Fruit fly (Drosophila melanogaster) whole organism, embryonic: ENCODE measurements around the gene RhoGAP93B.
A peak's percentile ranks its signal among the peaks of the same experiment; 100 is the strongest.

Experiments used
- ATbp ChIP-seq: fragments of 200-800 bp; sonication (Bioruptor generic); optimal IDR thresholded peaks from 2 replicates; lab custom pipeline; 2017; ENCODE audit warnings: missing biosample characterization, mild to moderate bottlenecking, missing genetic modification characterization, missing genetic modification reagents
- Bgb ChIP-seq: fragments of 200-800 bp; sonication (Bioruptor generic); IDR thresholded peaks from 2 replicates; pipeline ENCODE4 v1.3.6; 2022; ENCODE audit warnings: missing biosample characterization, missing genetic modification characterization; ENCODE audit not compliant: partially characterized antibody
- CG12744 ChIP-seq: fragments of 200-800 bp; sonication (Bioruptor generic); optimal IDR thresholded peaks from 2 replicates; lab custom pipeline; 2016; ENCODE audit warnings: missing biosample characterization, missing genetic modification characterization
- CG14441 ChIP-seq: fragments of 200-800 bp; sonication (Bioruptor generic); IDR thresholded peaks from 2 replicates; pipeline ENCODE4 v1.3.6; 2022; ENCODE audit warnings: missing biosample characterization, missing genetic modification characterization
- CG14965 ChIP-seq: fragments of 200-800 bp; sonication (Bioruptor generic); optimal IDR thresholded peaks from 2 replicates; lab custom pipeline; 2016; ENCODE audit warnings: missing biosample characterization, missing genetic modification characterization, borderline replicate concordance
- CG15073 ChIP-seq: fragments of 200-800 bp; sonication (Bioruptor generic); optimal IDR thresholded peaks from 2 replicates; lab custom pipeline; 2016; ENCODE audit warnings: missing biosample characterization, missing genetic modification characterization
- CG1529 ChIP-seq: fragments of 200-800 bp; sonication (Bioruptor generic); optimal IDR thresholded peaks from 3 replicates; lab custom pipeline; 2018; ENCODE audit warnings: missing biosample characterization, missing genetic modification characterization
- CG17359 ChIP-seq: fragments of 200-800 bp; sonication (Bioruptor generic); optimal IDR thresholded peaks from 3 replicates; lab custom pipeline; 2018; ENCODE audit warnings: missing biosample characterization, mild to moderate bottlenecking, missing genetic modification characterization, moderate library complexity
- CG17829 ChIP-seq: fragments of 200-800 bp; optimal IDR thresholded peaks from 2 replicates; lab custom pipeline; 2019; ENCODE audit warnings: missing biosample characterization, mild to moderate bottlenecking, missing genetic modification characterization, moderate library complexity
- CG1832 ChIP-seq: fragments of 200-800 bp; sonication (Bioruptor generic); optimal IDR thresholded peaks from 2 replicates; lab custom pipeline; 2017; ENCODE audit warnings: missing biosample characterization, mild to moderate bottlenecking, missing genetic modification characterization, inconsistent platforms
- CG2712 ChIP-seq: fragments of 200-800 bp; optimal IDR thresholded peaks from 3 replicates; lab custom pipeline; 2019; ENCODE audit warnings: missing biosample characterization, mild to moderate bottlenecking, missing genetic modification characterization, moderate library complexity
- CG4424 ChIP-seq: fragments of 200-800 bp; sonication (Bioruptor generic); optimal IDR thresholded peaks from 3 replicates; lab custom pipeline; 2016; ENCODE audit warnings: missing biosample characterization, missing genetic modification characterization
- CG6175 ChIP-seq: fragments of 200-800 bp; sonication (Bioruptor generic); IDR thresholded peaks from 3 replicates; pipeline ENCODE4 v1.3.6; 2022; ENCODE audit warnings: missing biosample characterization, missing genetic modification characterization
- CG6813 ChIP-seq: fragments of 200-800 bp; sonication (Bioruptor generic); optimal IDR thresholded peaks from 2 replicates; lab custom pipeline; 2017; ENCODE audit warnings: missing biosample characterization, missing genetic modification characterization, mild to moderate bottlenecking, moderate library complexity, missing genetic modification reagents
- CG7556 ChIP-seq: fragments of 200-800 bp; sonication (Bioruptor generic); optimal IDR thresholded peaks from 2 replicates; lab custom pipeline; 2017; ENCODE audit warnings: missing biosample characterization, mild to moderate bottlenecking, missing genetic modification characterization
- CG7963 ChIP-seq: fragments of 200-800 bp; sonication (Bioruptor generic); IDR thresholded peaks from 3 replicates; pipeline ENCODE4 v1.3.6; 2022; ENCODE audit warnings: missing biosample characterization, missing genetic modification characterization; ENCODE audit not compliant: partially characterized antibody
- CkIIα-i1 ChIP-seq: fragments of 200-800 bp; sonication (Bioruptor generic); IDR thresholded peaks from 2 replicates; pipeline ENCODE4 v1.3.6; 2022; ENCODE audit warnings: missing biosample characterization, missing genetic modification characterization
- D ChIP-seq, 2 experiments: fragments of 200-800 bp in 1 of 2; fragments of >200 bp in 1 of 2; sonication (Bioruptor generic) in 1 of 2; optimal IDR thresholded peaks; 2 replicates in 1 of 2; 3 replicates in 1 of 2; lab custom pipeline; 2017; ENCODE audit warnings: mild to moderate bottlenecking in 1 of 2, missing biosample characterization in 1 of 2, missing genetic modification characterization in 1 of 2, missing genetic modification reagents in 1 of 2
- Hand ChIP-seq: fragments of 200-800 bp; sonication (Bioruptor generic); optimal IDR thresholded peaks from 2 replicates; lab custom pipeline; 2017; ENCODE audit warnings: mild to moderate bottlenecking, missing biosample characterization, missing genetic modification reagents, missing genetic modification characterization
- MESR4 ChIP-seq: fragments of 200-800 bp; sonication (Bioruptor generic); optimal IDR thresholded peaks from 2 replicates; lab custom pipeline; 2018; ENCODE audit warnings: missing biosample characterization, mild to moderate bottlenecking, missing genetic modification characterization, moderate library complexity
- Mes4 ChIP-seq: fragments of 200-800 bp; sonication (Bioruptor generic); optimal IDR thresholded peaks from 2 replicates; lab custom pipeline; 2016; ENCODE audit warnings: missing biosample characterization, missing genetic modification characterization
- NC2α ChIP-seq: fragments of 200-800 bp; sonication (Bioruptor generic); optimal IDR thresholded peaks from 2 replicates; lab custom pipeline; 2016; ENCODE audit warnings: missing biosample characterization, missing genetic modification characterization
- Ravus ChIP-seq: fragments of 200-800 bp; sonication (Bioruptor generic); IDR thresholded peaks from 2 replicates; pipeline ENCODE4 v1.3.6; 2022; ENCODE audit warnings: missing biosample characterization, missing genetic modification characterization
- Sry-δ ChIP-seq: fragments of 200-800 bp; sonication (Bioruptor generic); optimal IDR thresholded peaks from 2 replicates; lab custom pipeline; 2016; ENCODE audit warnings: missing biosample characterization, missing genetic modification characterization
- Ssrp ChIP-seq: fragments of 200-800 bp; sonication (Bioruptor generic); optimal IDR thresholded peaks from 2 replicates; lab custom pipeline; 2018; ENCODE audit warnings: missing biosample characterization, mild to moderate bottlenecking, missing genetic modification characterization, moderate library complexity
- Vsx1 ChIP-seq: fragments of 200-800 bp; sonication (Bioruptor generic); optimal IDR thresholded peaks from 2 replicates; lab custom pipeline; 2017; ENCODE audit warnings: missing biosample characterization, mild to moderate bottlenecking, missing genetic modification characterization, missing genetic modification reagents
- YL-1 ChIP-seq: fragments of 200-800 bp; sonication (Bioruptor generic); optimal IDR thresholded peaks from 3 replicates; lab custom pipeline; 2017; ENCODE audit warnings: missing biosample characterization, mild to moderate bottlenecking, missing genetic modification characterization
- ap ChIP-seq: fragments of 200-800 bp; sonication (Bioruptor generic); IDR thresholded peaks from 2 replicates; pipeline ENCODE4 v1.3.6; 2022; ENCODE audit warnings: missing biosample characterization, missing genetic modification characterization
- ato ChIP-seq: fragments of 200-800 bp; sonication (Bioruptor generic); IDR thresholded peaks from 2 replicates; pipeline ENCODE4 v1.3.6; 2022; ENCODE audit warnings: missing biosample characterization, missing genetic modification characterization; ENCODE audit not compliant: partially characterized antibody
- bab2 ChIP-seq: fragments of 200-800 bp; sonication (Bioruptor generic); optimal IDR thresholded peaks from 2 replicates; lab custom pipeline; 2016; ENCODE audit warnings: missing biosample characterization, missing genetic modification characterization
- cad ChIP-seq: fragments of >200 bp; optimal IDR thresholded peaks from 2 replicates; lab custom pipeline; 2017; ENCODE audit warnings: missing biosample characterization, missing genetic modification characterization
- chm ChIP-seq: fragments of 200-800 bp; sonication (Bioruptor generic); IDR thresholded peaks from 2 replicates; pipeline ENCODE4 v1.3.6; 2022; ENCODE audit warnings: missing biosample characterization, missing genetic modification characterization
- chn ChIP-seq: fragments of 200-800 bp; sonication (Bioruptor generic); optimal IDR thresholded peaks from 2 replicates; lab custom pipeline; 2016; ENCODE audit warnings: missing biosample characterization, missing genetic modification characterization
- danr ChIP-seq: fragments of 200-800 bp; sonication (Bioruptor generic); IDR thresholded peaks from 2 replicates; pipeline ENCODE4 v1.3.6; 2022; ENCODE audit warnings: missing biosample characterization, missing genetic modification characterization
- disco-r ChIP-seq: fragments of 200-800 bp; sonication (Bioruptor generic); optimal IDR thresholded peaks from 2 replicates; lab custom pipeline; 2016; ENCODE audit warnings: missing biosample characterization, missing genetic modification characterization
- dysf ChIP-seq: fragments of 200-800 bp; sonication (Bioruptor generic); IDR thresholded peaks from 3 replicates; pipeline ENCODE4 v1.3.6; 2022; ENCODE audit warnings: missing biosample characterization, missing genetic modification characterization
- emc ChIP-seq: fragments of 200-800 bp; sonication (Bioruptor generic); optimal IDR thresholded peaks from 2 replicates; lab custom pipeline; 2016; ENCODE audit warnings: missing biosample characterization, missing genetic modification characterization
- ems ChIP-seq: fragments of 200-800 bp; sonication (Bioruptor generic); optimal IDR thresholded peaks from 3 replicates; lab custom pipeline; 2016; ENCODE audit warnings: missing biosample characterization, missing genetic modification characterization
- ftz-f1 ChIP-seq: fragments of 200-800 bp; sonication (Bioruptor generic); optimal IDR thresholded peaks from 2 replicates; lab custom pipeline; 2016; ENCODE audit warnings: missing biosample characterization, missing genetic modification characterization
- jing ChIP-seq: fragments of 200-800 bp; sonication (Bioruptor generic); optimal IDR thresholded peaks from 2 replicates; lab custom pipeline; 2018; ENCODE audit warnings: missing biosample characterization, mild to moderate bottlenecking, missing genetic modification characterization
- jumu ChIP-seq: fragments of 200-800 bp; sonication (Bioruptor generic); optimal IDR thresholded peaks from 3 replicates; lab custom pipeline; 2016; ENCODE audit warnings: missing biosample characterization, missing genetic modification characterization
- peb ChIP-seq: fragments of 200-800 bp; sonication (Bioruptor generic); IDR thresholded peaks from 2 replicates; pipeline ENCODE4 v1.3.6; 2022; ENCODE audit warnings: missing biosample characterization, missing genetic modification characterization
- row ChIP-seq: fragments of 200-800 bp; sonication (Bioruptor generic); IDR thresholded peaks from 3 replicates; pipeline ENCODE4 v1.3.6; 2022; ENCODE audit warnings: missing biosample characterization, missing genetic modification characterization
- sim ChIP-seq: fragments of 200-800 bp; sonication (Bioruptor generic); IDR thresholded peaks from 2 replicates; pipeline ENCODE4 v1.3.6; 2022; ENCODE audit warnings: missing biosample characterization, missing genetic modification characterization
- sqz ChIP-seq: fragments of 200-800 bp; sonication (Bioruptor generic); optimal IDR thresholded peaks from 3 replicates; lab custom pipeline; 2018; ENCODE audit warnings: missing biosample characterization, mild to moderate bottlenecking, missing genetic modification characterization
- stwl ChIP-seq: fragments of 200-800 bp; sonication (Bioruptor generic); optimal IDR thresholded peaks from 3 replicates; lab custom pipeline; 2018; ENCODE audit warnings: missing biosample characterization, mild to moderate bottlenecking, missing genetic modification characterization, moderate library complexity
- wdn ChIP-seq: fragments of 200-800 bp; sonication (Bioruptor generic); IDR thresholded peaks from 2 replicates; pipeline ENCODE4 v1.3.6; 2022; ENCODE audit warnings: missing biosample characterization, missing genetic modification characterization
- wek ChIP-seq: fragments of 200-800 bp; sonication (Bioruptor generic); optimal IDR thresholded peaks from 3 replicates; lab custom pipeline; 2018; ENCODE audit warnings: missing biosample characterization, mild to moderate bottlenecking, missing genetic modification characterization, moderate library complexity
- zen ChIP-seq: fragments of 200-800 bp; sonication (Bioruptor generic); optimal IDR thresholded peaks from 3 replicates; lab custom pipeline; 2018; ENCODE audit warnings: missing biosample characterization, mild to moderate bottlenecking, missing genetic modification characterization, moderate library complexity

Gene RhoGAP93B

dm6 chr3R:21107907-21108591 is 10.4 kb upstream of the RhoGAP93B start, which contains the start of the genes Sec15 and rtet (continued):
- TF ChIP-seq disco-r (GFP tag; lab: Kevin White, UChicago) (no peak), chn (peak; percentile 15), CG15073 (no peak), Vsx1 (GFP tag; lab: Kevin White, UChicago) (no peak), YL-1 (GFP tag; lab: Kevin White, UChicago) (peak; percentile 16), ATbp (no peak), dysf (GFP tag; lab: Robert Waterston, UW) (peak; percentile 66), Sry-δ (GFP tag; lab: Kevin White, UChicago) (peak; percentile 22), chm (GFP tag; lab: Robert Waterston, UW) (peak; percentile 60; the same call in 1 of the 2 replicates), wdn (GFP tag; lab: Robert Waterston, UW) (0 out of 2 replicates have a peak, but pooled peaks have one; percentile 11), ato (peak; percentile 86), CG7556 (peak; percentile 17), sim (GFP tag; lab: Robert Waterston, UW) (no peak), Ssrp (tag; lab: Kevin White, UChicago) (peak; percentile 72), CG17359 (tag; lab: Kevin White, UChicago) (peak; percentile 63), jing (GFP tag; lab: Kevin White, UChicago) (no peak), ftz-f1 (no peak), CG12744 (no peak), CG6175 (GFP tag; lab: Robert Waterston, UW) (no peak), wek (peak; percentile 4), D (optimal IDR thresholded peaks at IDR 0.05; lab: Kevin White, UChicago) (no peak), D (GFP tag; optimal IDR thresholded peaks at IDR 0.05; lab: Kevin White, UChicago) (peak; percentile 24), jumu (GFP tag; lab: Kevin White, UChicago) (no peak), Mes4 (GFP tag; lab: Kevin White, UChicago) (peak; percentile 3), Bgb (GFP tag; lab: Robert Waterston, UW) (peak; percentile 34), Hand (GFP tag; lab: Kevin White, UChicago) (no peak), danr (no peak), CG6813 (no peak), ap (no peak), CG2712 (peak; percentile 72), sqz (no peak), CG14441 (GFP tag; lab: Robert Waterston, UW) (peak; percentile 58), zen (tag; lab: Kevin White, UChicago) (peak; percentile 85), emc (no peak), peb (GFP tag; lab: Robert Waterston, UW) (peak; percentile 30; the same call in 1 of the 2 replicates), CkIIα-i1 (GFP tag; lab: Robert Waterston, UW) (no peak), ems (GFP tag; lab: Kevin White, UChicago) (no peak), Ravus (GFP tag; lab: Robert Waterston, UW) (no peak), CG4424 (GFP tag; lab: Kevin White, UChicago) (peak; percentile 54), MESR4 (peak; percentile 4), CG7963 (GFP tag; lab: Robert Waterston, UW) (peak; percentile 22; the same call in 1 of the 3 replicates), row (peak; percentile 53; the same call in 2 of the 3 replicates), bab2 (GFP tag; lab: Kevin White, UChicago) (peak; percentile 28), CG14965 (GFP tag; lab: Kevin White, UChicago) (no peak), NC2α (GFP tag; lab: Kevin White, UChicago) (no peak), cad (no peak), CG1529 (GFP tag; lab: Kevin White, UChicago) (no peak), CG17829 (peak; percentile 67), stwl (tag; lab: Kevin White, UChicago) (peak; percentile 44), CG1832 (GFP tag; lab: Kevin White, UChicago) (no peak)
